Fruit fly (Drosophila melanogaster) S2 (cell line): ENCODE measurements around the gene MTA1-like.

Source experiments
- CG8478 ChIP-seq: fragments of >200 bp; optimal IDR thresholded peaks from 2 replicates; lab custom pipeline; 2018
- CTCF ChIP-seq, 2 experiments: fragments of >200 bp; optimal IDR thresholded peaks; 2 replicates each; lab custom pipeline; 2018

The MTA1-like gene

DNA sequence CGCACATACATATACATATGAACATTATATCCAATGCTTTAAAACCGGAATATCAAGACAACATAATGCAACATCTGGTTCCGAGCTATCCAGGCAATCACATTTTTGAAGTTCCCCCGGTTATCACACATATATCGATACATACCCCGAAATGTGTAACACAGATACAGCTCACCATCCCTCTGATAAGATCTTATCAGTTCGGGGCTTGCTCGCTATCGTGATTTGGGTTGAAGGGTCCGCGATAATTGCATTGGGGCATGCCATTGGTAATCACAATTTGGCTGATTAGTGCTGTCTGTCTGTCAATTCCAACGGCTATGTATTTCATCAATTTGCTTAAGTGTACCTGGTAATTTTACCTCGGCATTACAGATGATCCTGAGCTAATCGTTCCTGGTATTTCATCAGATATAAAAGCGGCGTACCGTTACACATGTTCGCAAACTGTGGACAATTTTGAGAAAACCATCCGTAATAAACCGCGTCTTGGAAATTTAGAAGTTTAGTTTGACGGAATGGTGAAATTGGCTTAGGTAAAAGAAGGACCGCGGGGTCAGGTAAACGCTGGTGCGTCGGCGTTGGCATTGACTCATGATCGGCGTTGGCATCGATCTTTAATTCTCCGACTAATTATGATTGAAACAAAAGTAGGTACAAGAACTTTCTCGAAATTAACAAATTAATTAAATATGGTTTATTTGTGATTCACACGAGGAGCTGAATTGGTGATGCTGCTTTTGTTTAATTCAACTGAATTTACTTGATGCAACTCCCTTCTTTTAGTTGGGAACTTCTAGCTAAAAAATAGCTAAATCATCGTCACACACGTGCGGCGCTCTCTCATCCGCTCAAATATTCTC, 23.5 kb upstream of the MTA1-like start:
- TF ChIP-seq CTCF (optimal IDR thresholded peaks at IDR 0.05; lab: Kevin White, UChicago) (no peak), CG8478 (lab: Kevin White, UChicago) (no peak)

dm6 chr3R:5671265-5671663, 22.7 kb upstream of the MTA1-like start:
- no peak for TF ChIP-seq CG8478 (lab: Kevin White, UChicago)
- no peak for TF ChIP-seq CTCF (optimal IDR thresholded peaks at IDR 0.05; lab: Kevin White, UChicago)

- TF ChIP-seq CTCF (optimal IDR thresholded peaks at IDR 0.05; lab: Kevin White, UChicago) (no peak), CG8478 (lab: Kevin White, UChicago) (no peak)
Observed at dm6 chr3R:5670660-5671264, 22.2 kb upstream of the MTA1-like start.

DNA sequence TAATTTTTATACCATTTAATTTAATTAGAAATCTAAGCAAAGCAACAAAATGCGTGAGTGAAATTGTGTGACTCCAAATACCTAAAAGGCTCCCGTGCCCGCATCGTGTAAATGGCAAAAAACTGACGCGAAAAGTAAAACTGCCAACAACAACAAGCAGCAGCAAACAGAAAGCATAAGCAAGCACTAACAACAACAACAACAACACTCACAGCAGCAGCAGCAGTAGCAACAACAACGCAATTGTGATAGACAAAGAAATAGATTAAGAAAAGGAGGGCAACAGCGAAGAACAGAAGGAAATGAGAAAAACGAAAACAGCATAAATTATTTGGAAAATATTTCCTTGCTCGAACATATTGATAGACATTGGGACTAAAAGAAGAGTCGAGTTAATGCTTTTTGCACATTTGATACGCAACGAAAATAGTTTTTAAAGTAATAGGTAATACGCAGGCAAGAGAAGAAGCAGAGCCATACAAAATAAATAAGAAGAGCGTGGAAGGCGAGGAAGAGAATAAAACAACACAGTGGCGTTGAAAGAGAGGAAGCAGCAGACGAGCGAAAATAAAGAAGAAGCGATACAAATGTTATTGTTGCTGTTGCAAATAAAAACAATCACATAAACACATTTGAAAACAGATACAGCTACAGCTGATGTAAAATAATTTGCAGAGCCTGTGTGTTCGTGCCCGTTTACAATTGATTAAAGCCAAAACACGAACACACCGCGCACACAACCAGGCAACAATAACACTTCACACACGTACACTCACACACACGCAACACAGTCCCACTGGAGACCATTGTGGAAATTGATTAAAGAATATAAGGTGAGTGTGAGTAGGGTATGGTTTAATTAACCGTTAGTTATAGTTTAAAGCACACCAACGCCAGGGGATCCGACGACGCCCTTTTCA, 21.5 kb upstream of the MTA1-like start:
- no peak for TF ChIP-seq CG8478 (lab: Kevin White, UChicago)
- no peak for TF ChIP-seq CTCF (optimal IDR thresholded peaks at IDR 0.05; lab: Kevin White, UChicago)

- no peak for TF ChIP-seq CG8478 (lab: Kevin White, UChicago)
Observed at dm6 chr3R:5668928-5669739, 20.6 kb upstream of the MTA1-like start, which contains the start of the genes Xe7 and Atg17. TSS of gene Xe7 (minus strand) at chr3R:5669334. TSS of gene Atg17 (plus strand) at chr3R:5669713.

DNA sequence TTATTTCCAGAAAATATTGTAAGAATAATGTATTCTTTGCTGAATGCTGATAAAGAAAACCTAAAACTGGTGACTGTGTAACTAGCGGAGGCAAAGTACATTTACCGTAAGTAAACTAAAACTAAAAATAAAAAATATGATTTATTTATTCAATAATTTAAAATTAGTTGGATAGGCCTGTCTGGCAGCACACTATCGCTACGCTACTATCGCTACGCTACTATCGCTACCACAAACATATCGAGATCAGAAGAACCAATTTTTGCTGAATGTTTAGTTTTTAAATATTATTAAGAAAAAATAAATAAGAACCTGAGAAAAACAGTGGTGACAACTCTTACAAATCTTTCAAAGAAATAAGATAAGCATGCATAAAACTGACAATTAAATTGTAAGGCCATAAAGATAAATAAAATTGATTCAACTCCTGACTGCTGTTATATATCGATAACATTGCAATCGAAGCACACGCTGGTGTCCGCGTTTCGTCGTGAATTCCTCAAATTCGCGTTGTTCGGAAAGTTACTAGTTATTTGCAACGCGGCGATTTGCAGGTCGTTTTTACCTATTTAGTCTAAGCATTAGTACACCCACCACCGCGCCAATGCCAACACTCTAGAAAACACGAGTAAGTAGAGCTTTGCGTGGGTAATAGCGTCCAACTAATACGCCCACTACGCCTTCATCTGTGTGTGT, 11.8 kb upstream of the MTA1-like start, which contains the start of gene Wdr33:
Gene Wdr33, plus strand, starts transcription at position 438 of the 696 bp plus-strand sequence.
- TF ChIP-seq CTCF (optimal IDR thresholded peaks at IDR 0.05; lab: Kevin White, UChicago) (no peak), CG8478 (lab: Kevin White, UChicago) (no peak)

DNA sequence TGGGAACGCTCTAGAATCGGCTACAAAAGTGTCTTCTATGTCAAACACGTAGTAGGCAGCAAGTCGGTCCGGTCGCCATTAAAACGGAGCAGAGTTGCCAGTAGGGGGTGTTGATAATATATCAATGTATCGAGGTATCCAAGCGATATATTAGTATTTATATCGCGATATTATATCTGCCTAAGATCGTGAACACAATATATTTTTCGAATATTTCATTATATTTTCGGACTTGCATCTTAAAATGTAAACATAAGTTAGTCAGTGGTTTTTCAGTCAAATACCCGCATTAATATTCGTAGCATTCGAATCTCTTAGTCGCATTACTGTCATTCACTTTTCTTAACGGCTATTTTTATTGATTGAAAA, 11.3 kb upstream of the MTA1-like start, which contains the start of gene CG2182:
Gene CG2182, minus strand, starts transcription at position 84 of the 369 bp plus-strand sequence.
- no peak for TF ChIP-seq CG8478 (lab: Kevin White, UChicago)
- TF ChIP-seq CTCF (optimal IDR thresholded peaks at IDR 0.05; lab: Kevin White, UChicago): no peak

- TF ChIP-seq CG8478 (lab: Kevin White, UChicago) (no peak), CTCF (optimal IDR thresholded peaks at IDR 0.05; lab: Kevin White, UChicago) (no peak)
Observed at dm6 chr3R:5658984-5659802, 10.7 kb upstream of the MTA1-like start.

DNA sequence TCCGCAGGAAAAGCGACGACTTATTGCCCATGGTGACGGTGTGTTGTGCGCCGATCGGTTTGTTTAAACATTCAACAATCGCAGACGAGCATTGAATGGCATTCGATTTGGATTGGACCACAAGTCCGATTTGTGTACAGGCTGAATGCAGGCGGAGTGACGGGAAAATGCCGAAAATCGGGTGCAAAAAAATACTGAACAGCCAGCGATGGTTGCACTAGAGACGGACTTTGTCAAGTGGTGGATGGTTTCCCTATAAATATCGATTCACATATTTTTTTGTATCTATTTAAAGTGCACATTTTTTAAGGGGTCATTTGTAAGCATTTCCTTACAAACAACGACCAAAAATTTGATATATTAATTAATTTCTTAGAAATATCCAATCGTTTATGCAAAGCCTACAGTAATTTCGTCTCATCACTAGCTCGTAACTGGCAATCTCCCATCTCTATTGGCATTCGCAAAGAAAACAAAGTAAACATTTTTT, 6.2 kb upstream of the MTA1-like start, which contains the start of the genes elm and MED27:
Gene elm, minus strand, starts transcription at position 170 of the 490 bp plus-strand sequence.
Gene MED27, plus strand, starts transcription at position 448 of the 490 bp plus-strand sequence.
- TF ChIP-seq CG8478 (lab: Kevin White, UChicago) (no peak), CTCF (optimal IDR thresholded peaks at IDR 0.05; lab: Kevin White, UChicago) (no peak)

DNA sequence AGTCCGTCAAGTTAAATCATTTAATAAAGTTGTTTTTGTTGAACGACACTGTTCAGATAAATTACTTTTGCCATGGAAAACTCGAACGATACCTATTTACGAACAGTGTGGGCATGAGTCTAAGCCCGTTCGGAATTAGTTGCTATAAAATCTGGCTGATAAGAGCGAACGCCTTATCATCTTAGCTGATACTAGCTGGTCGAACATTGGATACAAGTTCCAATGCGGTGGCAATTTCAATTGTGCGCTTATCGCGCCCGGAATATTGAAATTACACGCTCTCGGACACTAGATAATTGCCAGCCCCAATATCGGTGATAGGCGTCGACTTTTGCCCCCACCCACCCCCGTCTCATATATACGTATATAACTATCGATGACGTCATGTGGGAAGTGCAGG, 5.3 kb upstream of the MTA1-like start:
- TF ChIP-seq CTCF (optimal IDR thresholded peaks at IDR 0.05; lab: Kevin White, UChicago) (no peak), CG8478 (lab: Kevin White, UChicago) (no peak)

DNA sequence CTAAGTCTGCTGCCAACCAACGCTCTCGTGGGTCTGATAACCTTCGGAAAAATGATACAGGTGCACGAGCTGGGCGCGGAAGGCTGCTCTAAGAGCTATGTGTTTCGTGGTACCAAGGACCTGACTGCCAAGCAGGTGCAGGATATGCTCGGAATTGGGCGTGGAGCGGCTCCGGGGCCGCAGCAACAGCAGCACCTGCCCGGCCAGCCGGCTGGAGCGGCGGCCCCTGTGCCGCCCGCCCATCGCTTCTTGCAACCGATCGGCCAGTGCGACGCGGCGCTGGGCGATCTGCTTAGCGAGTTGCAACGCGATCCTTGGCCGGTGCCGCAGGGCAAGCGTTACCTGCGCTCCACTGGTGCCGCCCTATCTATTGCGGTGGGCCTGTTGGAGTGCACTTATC, 1.4 kb upstream of the MTA1-like start:
- no peak for TF ChIP-seq CTCF (optimal IDR thresholded peaks at IDR 0.05; lab: Kevin White, UChicago)
- no peak for TF ChIP-seq CG8478 (lab: Kevin White, UChicago)
